Worm (Caenorhabditis elegans) whole organism, L4 larva: Measurements from ENCODE around the gene bli-2.

Source experiments
- T26A8.4 ChIP-seq: fragments of 200-800 bp; sonication (Bioruptor generic); IDR thresholded peaks from 2 replicates; pipeline ENCODE4 v1.3.6; 2022; ENCODE audit warnings: missing genetic modification characterization, missing compliant biosample characterization
- ceh-62 ChIP-seq: sonication (generic microtip); optimal IDR thresholded peaks from 2 replicates; lab custom pipeline; 2017; ENCODE audit warnings: missing biosample characterization, missing genetic modification characterization
- daf-12 ChIP-seq: fragments of 150-350 bp; optimal IDR thresholded peaks from 2 replicates; lab custom pipeline; 2014; ENCODE audit warnings: missing biosample characterization, missing genetic modification reagents, missing genetic modification characterization
- duxl-1 ChIP-seq: sonication (generic microtip); optimal IDR thresholded peaks from 2 replicates; lab custom pipeline; 2016; ENCODE audit warnings: mild to moderate bottlenecking, missing genetic modification characterization, moderate library complexity, missing compliant biosample characterization; ENCODE audit not compliant: poor library complexity
- hlh-30 ChIP-seq: sonication (generic microtip); optimal IDR thresholded peaks from 2 replicates; lab custom pipeline; 2017; ENCODE audit warnings: antibody characterized with exemption, mild to moderate bottlenecking, missing genetic modification characterization, missing compliant biosample characterization; ENCODE audit not compliant: insufficient read depth
- nhr-11 ChIP-seq: fragments of 150-350 bp; optimal IDR thresholded peaks from 2 replicates; lab custom pipeline; 2014; ENCODE audit warnings: missing biosample characterization, missing genetic modification characterization
- nhr-237 ChIP-seq: sonication (generic microtip); optimal IDR thresholded peaks from 2 replicates; lab custom pipeline; 2017; ENCODE audit warnings: missing biosample characterization, missing genetic modification characterization
- nhr-42 ChIP-seq: fragments of 200-800 bp; sonication (Bioruptor generic); IDR thresholded peaks from 2 replicates; pipeline ENCODE4 v1.3.6; 2022; ENCODE audit warnings: missing genetic modification characterization, missing compliant biosample characterization
- pha-4 ChIP-seq, 2 experiments: fragments of 150-350 bp in 1 of 2; fragments of 200-800 bp in 1 of 2; sonication (Bioruptor generic) in 1 of 2; IDR thresholded peaks in 1 of 2; optimal IDR thresholded peaks in 1 of 2; 2 replicates each; pipeline versions ENCODE4 v1.3.6 to Lab custom; 2014 to 2022; ENCODE audit warnings: missing genetic modification characterization in 2 of 2, missing genetic modification reagents in 2 of 2, missing biosample characterization in 1 of 2, missing compliant biosample characterization in 1 of 2
- rbr-2 ChIP-seq: sonication (generic microtip); optimal IDR thresholded peaks from 2 replicates; lab custom pipeline; 2016; ENCODE audit warnings: missing genotype, missing genetic modification characterization, missing compliant biosample characterization
- skn-1 ChIP-seq: fragments of 150-350 bp; optimal IDR thresholded peaks from 2 replicates; lab custom pipeline; 2014; ENCODE audit warnings: missing biosample characterization, missing genetic modification characterization
- ztf-11 ChIP-seq: fragments of 150-350 bp; optimal IDR thresholded peaks from 2 replicates; lab custom pipeline; 2014; ENCODE audit warnings: missing biosample characterization, missing genetic modification characterization

- TF ChIP-seq skn-1 (tag; lab: Kevin White, UChicago) (no peak), nhr-11 (tag; lab: Kevin White, UChicago) (peak; percentile 47), ceh-62 (tag; lab: Kevin White, UChicago) (no peak), nhr-237 (no peak), T26A8.4 (GFP tag; lab: Robert Waterston, UW) (no peak), daf-12 (tag; lab: Kevin White, UChicago) (no peak), hlh-30 (tag; lab: Kevin White, UChicago) (peak; percentile 90), rbr-2 (tag; lab: Kevin White, UChicago) (no peak), duxl-1 (tag; lab: Kevin White, UChicago) (no peak), nhr-42 (GFP tag; lab: Robert Waterston, UW) (no peak), ztf-11 (tag; lab: Kevin White, UChicago) (no peak), pha-4 (GFP tag; IDR thresholded peaks at IDR 0.05; lab: Robert Waterston, UW) (no peak), pha-4 (tag; optimal IDR thresholded peaks at IDR 0.05; lab: Kevin White, UChicago) (no peak)
These were observed 46.0 kb upstream of the bli-2 start for ce11 chrII:5698254-5698653.
